Fruit fly (Drosophila melanogaster) whole organism: ENCODE measurements around the gene ninaG.

Experiments
- CG8478 ChIP-seq: fragments of >200 bp; optimal IDR thresholded peaks from 2 replicates; lab custom pipeline; 2018; ENCODE audit warnings: inconsistent platforms
- pan ChIP-seq: fragments of >200 bp; optimal IDR thresholded peaks from 2 replicates; lab custom pipeline; 2017
- usp ChIP-seq: fragments of >200 bp; optimal IDR thresholded peaks from 2 replicates; lab custom pipeline; 2017; ENCODE audit warnings: missing biosample characterization, missing genetic modification characterization, mixed read lengths

DNA sequence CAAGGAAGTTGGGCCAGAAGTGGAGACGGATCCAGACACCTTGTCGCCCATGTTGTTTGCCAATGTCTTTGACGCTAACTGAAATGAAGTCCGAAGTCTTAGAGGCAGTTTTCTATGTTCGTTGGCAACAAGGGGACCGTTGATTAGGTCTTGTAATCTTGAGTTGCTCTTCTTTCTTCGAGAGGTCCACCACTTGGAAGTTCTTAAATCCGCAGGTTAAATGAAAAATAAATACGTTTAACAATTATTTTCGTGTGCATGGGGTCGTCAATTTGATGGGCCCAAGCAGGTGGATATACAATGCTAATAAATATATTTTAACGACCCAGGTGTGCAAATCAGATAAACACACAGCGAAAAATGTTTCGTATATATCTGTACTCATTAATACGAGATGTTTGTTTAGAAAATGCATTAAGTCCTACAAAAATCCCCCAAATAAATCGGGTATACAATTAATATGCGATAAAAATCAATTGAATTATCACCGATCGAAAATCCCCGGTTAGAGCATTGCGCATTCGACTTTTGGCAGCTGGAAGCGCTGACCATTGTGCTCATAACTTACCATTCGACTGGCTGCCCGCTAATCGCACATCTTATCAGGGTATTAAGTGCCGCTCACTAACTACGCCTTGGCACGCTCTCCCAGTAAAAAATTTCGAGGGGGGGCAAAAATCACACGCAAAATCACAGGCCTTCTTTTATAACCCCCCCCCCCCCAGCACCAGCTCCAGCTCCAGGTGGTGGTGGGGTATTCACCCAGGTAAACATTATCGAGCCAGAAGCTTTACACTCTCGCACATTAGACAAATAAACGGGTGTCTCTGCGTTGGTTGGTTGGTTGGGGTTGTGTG is 39.2 kb upstream of the ninaG start, which contains the start of gene PGRP-LB:
- TF ChIP-seq CG8478 (lab: Kevin White, UChicago) (no peak), pan (lab: Kevin White, UChicago) (no peak), usp (no peak)
